Worm (Caenorhabditis elegans) whole organism, L1 larva: Measurements from ENCODE around the gene str-144.

Source experiments
- C04F5.9 ChIP-seq: sonication (generic microtip); optimal IDR thresholded peaks from 2 replicates; lab custom pipeline; 2016; ENCODE audit warnings: missing genetic modification characterization, missing compliant biosample characterization
- aha-1 ChIP-seq: fragments of 150-350 bp; optimal IDR thresholded peaks from 2 replicates; lab custom pipeline; 2014; ENCODE audit warnings: missing biosample characterization, missing genetic modification characterization
- egl-27 ChIP-seq, 2 experiments: fragments of 150-350 bp in 1 of 2; sonication (generic microtip); optimal IDR thresholded peaks; 3 replicates each; lab custom pipeline; 2017 to 2018; ENCODE audit warnings: missing biosample characterization in 2 of 2, missing genetic modification characterization in 2 of 2, missing genetic modification reagents in 2 of 2
- lin-13 ChIP-seq: fragments of 150-350 bp; optimal IDR thresholded peaks from 2 replicates; lab custom pipeline; 2014; ENCODE audit warnings: missing biosample characterization, missing genetic modification reagents, missing genetic modification characterization
- lin-39 ChIP-seq: fragments of 150-350 bp; optimal IDR thresholded peaks from 2 replicates; lab custom pipeline; 2014; ENCODE audit warnings: missing biosample characterization, missing genetic modification reagents, missing genetic modification characterization
- lsy-2 ChIP-seq, 2 experiments: fragments of 150-350 bp; optimal IDR thresholded peaks; 2 replicates each; lab custom pipeline; 2014; ENCODE audit warnings: missing biosample characterization in 2 of 2, missing genetic modification characterization in 2 of 2
- mep-1 ChIP-seq: fragments of 150-350 bp; optimal IDR thresholded peaks from 2 replicates; lab custom pipeline; 2014; ENCODE audit warnings: missing biosample characterization, missing genetic modification characterization
- nhr-12 ChIP-seq: sonication (generic microtip); optimal IDR thresholded peaks from 2 replicates; lab custom pipeline; 2017; ENCODE audit warnings: missing biosample characterization, missing genetic modification characterization
- pqm-1 ChIP-seq: sonication (generic microtip); optimal IDR thresholded peaks from 3 replicates; lab custom pipeline; 2017; ENCODE audit warnings: missing biosample characterization, missing genetic modification characterization
- skn-1 ChIP-seq: fragments of 150-350 bp; optimal IDR thresholded peaks from 2 replicates; lab custom pipeline; 2014; ENCODE audit warnings: missing biosample characterization, missing genetic modification characterization
- snpc-4 ChIP-seq: fragments of 150-350 bp; optimal IDR thresholded peaks from 2 replicates; lab custom pipeline; 2014; ENCODE audit warnings: missing biosample characterization, missing genetic modification characterization
- sptf-1 ChIP-seq: fragments of 150-350 bp; optimal IDR thresholded peaks from 2 replicates; lab custom pipeline; 2014; ENCODE audit warnings: missing biosample characterization, missing genetic modification characterization
- zag-1 ChIP-seq: fragments of 150-350 bp; optimal IDR thresholded peaks from 2 replicates; lab custom pipeline; 2014; ENCODE audit warnings: missing biosample characterization, missing genetic modification characterization

DNA sequence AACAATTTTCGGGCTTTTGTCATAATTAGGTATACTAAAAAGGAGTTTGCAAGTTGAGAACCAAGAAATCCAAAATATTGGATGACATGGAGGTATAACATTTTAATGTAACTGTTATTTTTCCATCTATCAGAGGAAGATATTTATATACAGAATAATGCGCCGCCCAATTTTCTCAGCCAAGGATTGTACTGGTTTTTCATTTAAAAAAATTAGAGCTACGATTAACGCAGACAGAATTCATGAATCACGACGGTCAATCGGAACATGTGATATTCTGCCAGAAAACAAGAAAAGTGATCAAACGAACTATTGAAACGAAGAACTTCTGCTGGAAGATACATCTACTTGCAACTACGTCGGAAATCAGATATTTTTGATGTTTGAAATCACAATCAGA is 26.3 kb upstream of the str-144 start, which contains the start of gene str-145:
- TF ChIP-seq egl-27 (tag; optimal IDR thresholded peaks at IDR 0.05; lab: Kevin White, UChicago) (no peak), aha-1 (no peak), lin-39 (tag; lab: Kevin White, UChicago) (no peak), pqm-1 (tag; lab: Kevin White, UChicago) (no peak), sptf-1 (tag; lab: Kevin White, UChicago) (no peak), lin-13 (GFP tag; lab: Kevin White, UChicago) (no peak), snpc-4 (no peak), zag-1 (no peak), C04F5.9 (tag; lab: Kevin White, UChicago) (no peak), nhr-12 (tag; lab: Kevin White, UChicago) (no peak), skn-1 (tag; lab: Kevin White, UChicago) (no peak), lsy-2 (tag; optimal IDR thresholded peaks at IDR 0.05; lab: Kevin White, UChicago) (no peak), mep-1 (tag; lab: Kevin White, UChicago) (no peak)
